Fruit fly (Drosophila melanogaster) Kc167 (cell line): ENCODE data around the gene CG7333.

Source experiments
- Myc ChIP-seq: fragments of >200 bp; optimal IDR thresholded peaks from 2 replicates; lab custom pipeline; 2017; ENCODE audit warnings: missing external identifiers
- Sin3A ChIP-seq: fragments of >200 bp; optimal IDR thresholded peaks from 2 replicates; lab custom pipeline; 2018; ENCODE audit warnings: missing external identifiers
- h ChIP-seq: fragments of >200 bp; optimal IDR thresholded peaks from 3 replicates; lab custom pipeline; 2018; ENCODE audit warnings: missing external identifiers
- insv ChIP-seq: fragments of >200 bp; optimal IDR thresholded peaks from 3 replicates; lab custom pipeline; 2018; ENCODE audit warnings: missing external identifiers
- psq ChIP-seq: fragments of >200 bp; optimal IDR thresholded peaks from 2 replicates; lab custom pipeline; 2017; ENCODE audit warnings: missing external identifiers
- ttk ChIP-seq: sonication (Bioruptor generic); optimal IDR thresholded peaks from 2 replicates; lab custom pipeline; 2017; ENCODE audit warnings: missing external identifiers

- TF ChIP-seq insv = no peak
- TF ChIP-seq h (lab: Kevin White, UChicago) = no peak
- no peak for TF ChIP-seq psq
- TF ChIP-seq Sin3A (lab: Kevin White, UChicago) = no peak
- TF ChIP-seq ttk = no peak
- no peak for TF ChIP-seq Myc (lab: Kevin White, UChicago)
These were observed 15.6 kb upstream of the CG7333 start for dm6 chr3R:19584818-19585217.
